Fruit fly (Drosophila melanogaster): Measurements from ENCODE around the gene RpS14b.

The RpS14b gene

dm6 chrX:7933210-7933915 is 1.3 kb upstream of the RpS14b start, which contains the start of the genes Dhdds and RpS14a (continued):
- TF ChIP-seq H2.0 (GFP tag; IDR thresholded peaks at IDR 0.05): no peak
- no peak for TF ChIP-seq Abd-B (GFP tag; optimal IDR thresholded peaks at IDR 0.05)
- peak; percentile 38 for TF ChIP-seq CG4707 (GFP tag; optimal IDR thresholded peaks at IDR 0.05)
- TF ChIP-seq sr (GFP tag; IDR thresholded peaks at IDR 0.05): no peak
- TF ChIP-seq CG7786 (GFP tag; optimal IDR thresholded peaks at IDR 0.05): peak; percentile 25
- TF ChIP-seq CG6813 (GFP tag; optimal IDR thresholded peaks at IDR 0.05): peak; percentile 41
- TF ChIP-seq HLH54F (GFP tag; optimal IDR thresholded peaks at IDR 0.05): peak; percentile 51
- TF ChIP-seq CG12942 (GFP tag; optimal IDR thresholded peaks at IDR 0.05): no peak
- peak; percentile 22 for TF ChIP-seq CG15696 (tag; optimal IDR thresholded peaks at IDR 0.05)
- TF ChIP-seq ara (GFP tag; IDR thresholded peaks at IDR 0.05): no peak
- TF ChIP-seq CG14014 (GFP tag; IDR thresholded peaks at IDR 0.05): peak; percentile 10; the same call in 1 of the 2 replicates
- TF ChIP-seq sens (GFP tag): peak; percentile 89
- peak; percentile 75 for TF ChIP-seq amos (GFP tag; IDR thresholded peaks at IDR 0.05; ENCODE audit: partially characterized antibody)
- no peak for TF ChIP-seq gt (GFP tag; IDR thresholded peaks at IDR 0.05)
- peak; percentile 96 for TF ChIP-seq Ets65A (GFP tag)
- TF ChIP-seq CG9215 (GFP tag; IDR thresholded peaks at IDR 0.05): peak; percentile 54; the same call in 1 of the 2 replicates
- peak; percentile 52 for TF ChIP-seq trh (GFP tag; optimal IDR thresholded peaks at IDR 0.05)
- no peak for TF ChIP-seq chn (GFP tag; optimal IDR thresholded peaks at IDR 0.05)
- no peak for TF ChIP-seq ap (GFP tag; IDR thresholded peaks at IDR 0.05)
- TF ChIP-seq en (GFP tag; optimal IDR thresholded peaks at IDR 0.05): peak; percentile 15
- TF ChIP-seq CG8388 (GFP tag; optimal IDR thresholded peaks at IDR 0.05): peak; percentile 45
- TF ChIP-seq ttk (GFP tag; IDR thresholded peaks at IDR 0.05): no peak
- no peak for TF ChIP-seq dimm (GFP tag; IDR thresholded peaks at IDR 0.05)
- peak; percentile 72 for TF ChIP-seq inv (GFP tag; IDR thresholded peaks at IDR 0.05; ENCODE audit: partially characterized antibody)
- TF ChIP-seq pb (GFP tag; optimal IDR thresholded peaks at IDR 0.05): peak; percentile 31
- peak; percentile 36 for TF ChIP-seq gcm (GFP tag; optimal IDR thresholded peaks at IDR 0.05)
- TF ChIP-seq CG3838 (GFP tag; optimal IDR thresholded peaks at IDR 0.05): peak; percentile 22
- peak; percentile 86 for TF ChIP-seq CG12659 (GFP tag; optimal IDR thresholded peaks at IDR 0.05)
- TF ChIP-seq CG8089 (GFP tag; optimal IDR thresholded peaks at IDR 0.05): peak; percentile 11
- peak; percentile 12 for TF ChIP-seq her (GFP tag; optimal IDR thresholded peaks at IDR 0.05)
- peak; percentile 26 for TF ChIP-seq CG2202 (tag; optimal IDR thresholded peaks at IDR 0.05)
- TF ChIP-seq trem (tag; optimal IDR thresholded peaks at IDR 0.05): peak; percentile 74
- peak; percentile 49 for TF ChIP-seq CG8924 (tag; optimal IDR thresholded peaks at IDR 0.05)
- TF ChIP-seq Med (GFP tag): peak; percentile 90
- peak; percentile 53 for TF ChIP-seq slp2 (GFP tag; optimal IDR thresholded peaks at IDR 0.05)
- peak; percentile 62 for TF ChIP-seq CG3281 (GFP tag; optimal IDR thresholded peaks at IDR 0.05)
- TF ChIP-seq insv (GFP tag; optimal IDR thresholded peaks at IDR 0.05): peak in 1 of 2 experiments; percentile 67
- peak; percentile 22 for TF ChIP-seq yki (optimal IDR thresholded peaks at IDR 0.05)
- peak; percentile 36 for TF ChIP-seq gem (tag; optimal IDR thresholded peaks at IDR 0.05)
- TF ChIP-seq CG17829 (tag; optimal IDR thresholded peaks at IDR 0.05): peak; percentile 44
- peak; percentile 75 for TF ChIP-seq caup (GFP tag; optimal IDR thresholded peaks at IDR 0.05; ENCODE audit: severe bottlenecking)
- TF ChIP-seq MBD-R2 (GFP tag; IDR thresholded peaks at IDR 0.05): peak; percentile 49; the same call in 1 of the 2 replicates
- peak; percentile 75; the same call in 2 of the 3 replicates for TF ChIP-seq hb (GFP tag; IDR thresholded peaks at IDR 0.05; ENCODE audit: partially characterized antibody)
- peak; percentile 81 for TF ChIP-seq Sox100B (GFP tag; optimal IDR thresholded peaks at IDR 0.05)
- TF ChIP-seq CG14441 (GFP tag; IDR thresholded peaks at IDR 0.05): 0 out of 2 replicates have a peak, but pooled peaks have one; percentile 7
- no peak for TF ChIP-seq z (GFP tag; IDR thresholded peaks at IDR 0.05)
- TF ChIP-seq Nf-YB (GFP tag; optimal IDR thresholded peaks at IDR 0.05): peak; percentile 18
- TF ChIP-seq Spps (tag; optimal IDR thresholded peaks at IDR 0.05): peak; percentile 25
- TF ChIP-seq hth (optimal IDR thresholded peaks at IDR 0.05): no peak
- peak; percentile 21 for TF ChIP-seq CG2875 (GFP tag; optimal IDR thresholded peaks at IDR 0.05)
